Fruit fly (Drosophila melanogaster) whole organism, pupa: Measurements from ENCODE around the gene CG31998.

ENCODE experiments used
- CG12605 ChIP-seq: fragments of 200-800 bp; sonication (Bioruptor generic); IDR thresholded peaks from 2 replicates; pipeline ENCODE4 v1.3.6; 2022; ENCODE audit warnings: missing biosample characterization, missing genetic modification characterization
- CG13204 ChIP-seq: fragments of 200-800 bp; sonication (Bioruptor generic); optimal IDR thresholded peaks from 2 replicates; lab custom pipeline; 2018; ENCODE audit warnings: missing biosample characterization, mild to moderate bottlenecking, missing genetic modification characterization, moderate library complexity
- CG15710 ChIP-seq: fragments of 200-800 bp; sonication (Bioruptor generic); optimal IDR thresholded peaks from 2 replicates; lab custom pipeline; 2018; ENCODE audit warnings: missing biosample characterization, mild to moderate bottlenecking, missing genetic modification characterization, moderate library complexity
- CG17806 ChIP-seq: fragments of 200-800 bp; sonication (Bioruptor generic); optimal IDR thresholded peaks from 2 replicates; lab custom pipeline; 2018; ENCODE audit warnings: missing biosample characterization, mild to moderate bottlenecking, missing genetic modification characterization, moderate library complexity
- CG8159 ChIP-seq: fragments of 200-800 bp; sonication (Bioruptor generic); optimal IDR thresholded peaks from 3 replicates; lab custom pipeline; 2018; ENCODE audit warnings: missing biosample characterization, mild to moderate bottlenecking, missing genetic modification characterization, moderate library complexity
- CG9948 ChIP-seq: fragments of 200-800 bp; sonication (Bioruptor generic); optimal IDR thresholded peaks from 2 replicates; lab custom pipeline; 2018; ENCODE audit warnings: missing biosample characterization, mild to moderate bottlenecking, missing genetic modification characterization, moderate library complexity
- Pif1A ChIP-seq: fragments of 200-800 bp; sonication (Bioruptor generic); optimal IDR thresholded peaks from 3 replicates; lab custom pipeline; 2016; ENCODE audit warnings: missing biosample characterization, missing genetic modification characterization
- Pif1B ChIP-seq: fragments of 200-800 bp; sonication (Bioruptor generic); optimal IDR thresholded peaks from 3 replicates; lab custom pipeline; 2016; ENCODE audit warnings: missing biosample characterization, missing genetic modification characterization
- Snoo ChIP-seq: fragments of 200-800 bp; sonication (Bioruptor generic); optimal IDR thresholded peaks from 3 replicates; lab custom pipeline; 2017; ENCODE audit warnings: missing biosample characterization, mild to moderate bottlenecking, missing genetic modification characterization, inconsistent platforms
- fd96Ca ChIP-seq: fragments of 200-800 bp; sonication (Bioruptor generic); IDR thresholded peaks from 3 replicates; pipeline ENCODE4 v1.3.6; 2022; ENCODE audit warnings: missing biosample characterization, missing genetic modification characterization
- rn ChIP-seq: fragments of 200-800 bp; sonication (Bioruptor generic); IDR thresholded peaks from 2 replicates; pipeline ENCODE4 v1.3.6; 2022; ENCODE audit warnings: missing biosample characterization, missing genetic modification characterization

- TF ChIP-seq Snoo (tag; lab: Kevin White, UChicago): peak; percentile 37
- no peak for TF ChIP-seq CG12605 (GFP tag; lab: Robert Waterston, UW)
- no peak for TF ChIP-seq CG17806 (tag; lab: Kevin White, UChicago)
- no peak for TF ChIP-seq rn (GFP tag; lab: Robert Waterston, UW)
- no peak for TF ChIP-seq CG13204 (GFP tag; lab: Kevin White, UChicago)
- no peak for TF ChIP-seq CG9948 (tag; lab: Kevin White, UChicago)
- peak; percentile 27 for TF ChIP-seq CG15710 (tag; lab: Kevin White, UChicago)
- no peak for TF ChIP-seq CG8159 (tag; lab: Kevin White, UChicago)
- no peak for TF ChIP-seq Pif1B (GFP tag; lab: Kevin White, UChicago)
- no peak for TF ChIP-seq Pif1A
- TF ChIP-seq fd96Ca (GFP tag; lab: Robert Waterston, UW): no peak
Observed at dm6 chr4:179062-179919, 26.5 kb downstream of the CG31998 start, which contains the start of gene Arl4.
